Worm (Caenorhabditis elegans) whole organism, young adult: Measurements from ENCODE around the gene ddr-1.

Source experiments
- K11D2.4 ChIP-seq: fragments of 200-800 bp; sonication (Bioruptor generic); IDR thresholded peaks from 2 replicates; pipeline ENCODE4 v1.3.6; 2022; ENCODE audit warnings: missing genetic modification reagents, missing genetic modification characterization, missing compliant biosample characterization
- attf-3 ChIP-seq: fragments of 200-800 bp; sonication (Bioruptor generic); conservative IDR thresholded peaks from 2 replicates; pipeline ENCODE4 v1.3.6; 2022; ENCODE audit warnings: missing genetic modification reagents, missing genetic modification characterization, missing compliant biosample characterization
- chd-7 ChIP-seq: sonication (generic microtip); optimal IDR thresholded peaks from 2 replicates; lab custom pipeline; 2016; ENCODE audit warnings: mild to moderate bottlenecking, missing genetic modification characterization, moderate library complexity, missing compliant biosample characterization
- snpc-4 ChIP-seq, 5 experiments: fragments of 150-350 bp in 1 of 5; sonication (generic microtip) in 4 of 5; optimal IDR thresholded peaks; 2 replicates each; lab custom pipeline; 2014 to 2018; ENCODE audit warnings: missing genetic modification characterization in 5 of 5, missing biosample characterization in 3 of 5, antibody characterized with exemption in 2 of 5, mild to moderate bottlenecking in 2 of 5, missing compliant biosample characterization in 2 of 5, missing genotype in 2 of 5, moderate library complexity in 2 of 5, missing genetic modification reagents in 1 of 5

- no peak for TF ChIP-seq chd-7
- no peak for TF ChIP-seq K11D2.4
- no peak for TF ChIP-seq attf-3 (GFP tag; lab: Robert Waterston, UW)
- TF ChIP-seq snpc-4 (GFP tag; optimal IDR thresholded peaks at IDR 0.05; lab: Kevin White, UChicago), result no peak
- no peak for TF ChIP-seq snpc-4 (tag; optimal IDR thresholded peaks at IDR 0.05; lab: Kevin White, UChicago)
Measured at ce11 chrX:5505148-5505547, 44.1 kb downstream of the ddr-1 start, which contains the start of gene T23F2.2.
